Fruit fly (Drosophila melanogaster): ENCODE measurements around the gene CG32228.

CG32228 gene

DNA sequence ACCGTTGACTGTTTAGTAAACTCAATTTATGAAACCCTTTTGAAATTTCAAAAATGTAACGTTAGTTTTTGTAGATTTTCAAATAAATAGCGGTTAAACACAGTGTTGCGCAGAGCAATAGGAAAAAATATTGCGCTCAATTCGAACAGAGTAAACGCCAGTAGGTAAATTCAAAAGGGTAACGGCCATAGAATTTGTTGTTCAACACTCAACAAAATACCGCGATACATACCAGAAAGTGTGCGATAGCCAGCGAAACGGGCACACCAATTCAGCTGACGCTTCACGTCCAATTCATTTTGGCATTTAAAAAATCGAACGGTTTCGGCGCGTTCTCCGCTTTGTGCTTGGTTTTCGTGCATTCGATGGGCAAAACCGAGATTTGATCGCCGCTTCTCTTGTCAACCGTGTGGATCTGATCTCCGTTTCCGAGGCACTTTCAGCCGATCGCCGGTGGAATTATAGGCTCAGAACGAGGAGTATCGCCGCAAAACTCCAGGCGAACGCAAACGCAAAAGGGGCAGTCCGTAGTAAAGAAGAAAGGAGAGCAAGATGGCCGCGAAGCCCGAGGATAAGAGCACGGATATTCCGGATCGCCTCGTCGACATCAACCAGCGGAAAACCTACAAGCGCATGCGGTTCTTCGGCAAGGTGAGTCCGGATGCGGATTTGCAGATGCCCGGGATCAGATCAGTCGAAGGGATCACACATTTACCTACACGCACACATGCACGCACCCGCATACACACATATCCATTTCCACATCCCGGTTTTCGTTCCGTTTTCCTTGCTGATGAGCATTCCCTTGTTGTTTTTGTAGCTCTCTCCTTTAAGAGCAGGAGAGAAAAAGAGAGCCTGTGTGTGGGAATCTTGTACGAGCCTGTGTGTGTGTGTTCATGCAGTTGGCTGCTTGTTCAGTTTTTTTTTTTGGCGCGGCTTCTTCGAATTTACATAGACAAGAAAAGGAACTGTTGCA, 44.4 kb downstream of the CG32228 start (continued):
- TF ChIP-seq CG1792 (GFP tag; optimal IDR thresholded peaks at IDR 0.05) (peak; percentile 66), CG8478 (optimal IDR thresholded peaks at IDR 0.05) (peak; percentile 71), CG9727 (GFP tag; optimal IDR thresholded peaks at IDR 0.05) (peak; percentile 34), CG17359 (tag; optimal IDR thresholded peaks at IDR 0.05) (peak; percentile 18), CG3847 (GFP tag; IDR thresholded peaks at IDR 0.05) (peak; percentile 89), az2 (GFP tag; optimal IDR thresholded peaks at IDR 0.05) (peak; percentile 12), CG4617 (GFP tag; optimal IDR thresholded peaks at IDR 0.05; ENCODE audit: borderline replicate concordance) (peak; percentile 28), NC2β (GFP tag; optimal IDR thresholded peaks at IDR 0.05) (peak; percentile 25), z (GFP tag; IDR thresholded peaks at IDR 0.05) (no peak), Bgb (GFP tag; IDR thresholded peaks at IDR 0.05; ENCODE audit: partially characterized antibody) (peak; percentile 90), CG2120 (GFP tag; optimal IDR thresholded peaks at IDR 0.05) (peak; percentile 75), bigmax (GFP tag; optimal IDR thresholded peaks at IDR 0.05) (peak; percentile 18), CG17186 (GFP tag; optimal IDR thresholded peaks at IDR 0.05) (peak; percentile 93), CG18476 (GFP tag; optimal IDR thresholded peaks at IDR 0.05) (no peak), ems (GFP tag; optimal IDR thresholded peaks at IDR 0.05) (peak; percentile 39), CG8944 (GFP tag; optimal IDR thresholded peaks at IDR 0.05) (peak; percentile 58), CG13775 (GFP tag; optimal IDR thresholded peaks at IDR 0.05) (peak; percentile 37), NfI (GFP tag; optimal IDR thresholded peaks at IDR 0.05) (peak; percentile 32), nerfin-1 (tag; optimal IDR thresholded peaks at IDR 0.05) (peak; percentile 90), CG1832 (GFP tag; optimal IDR thresholded peaks at IDR 0.05) (no peak), MBD-R2 (GFP tag; IDR thresholded peaks at IDR 0.05) (peak; percentile 75), ERR (GFP tag; optimal IDR thresholded peaks at IDR 0.05) (peak; percentile 63), tin (GFP tag; optimal IDR thresholded peaks at IDR 0.05) (peak; percentile 52), CG17612 (GFP tag; IDR thresholded peaks at IDR 0.05) (no peak), tx (GFP tag; optimal IDR thresholded peaks at IDR 0.05) (peak; percentile 53), Hr78 (GFP tag; optimal IDR thresholded peaks at IDR 0.05) (no peak), CG14965 (GFP tag; optimal IDR thresholded peaks at IDR 0.05; ENCODE audit: borderline replicate concordance) (no peak), Xbp1 (GFP tag; optimal IDR thresholded peaks at IDR 0.05) (peak; percentile 57), psq (GFP tag; optimal IDR thresholded peaks at IDR 0.05) (peak; percentile 26), ATbp (GFP tag; optimal IDR thresholded peaks at IDR 0.05) (no peak), vvl (GFP tag; IDR thresholded peaks at IDR 0.05) (peak; percentile 58), CG11560 (tag; IDR thresholded peaks at IDR 0.05) (peak; percentile 12; the same call in 1 of the 3 replicates), GATAe (GFP tag; conservative IDR thresholded peaks at IDR 0.05) (no peak), CTCF (GFP tag; optimal IDR thresholded peaks at IDR 0.05) (peak; percentile 38), hkb (optimal IDR thresholded peaks at IDR 0.05) (no peak), hkb (GFP tag; IDR thresholded peaks at IDR 0.05) (no peak), vfl (GFP tag; optimal IDR thresholded peaks at IDR 0.05) (peak; percentile 55), kni (GFP tag; optimal IDR thresholded peaks at IDR 0.05) (peak; percentile 22), CG17361 (GFP tag; IDR thresholded peaks at IDR 0.05) (0 out of 3 replicates have a peak, but pooled peaks have one; percentile 33), Lhr (GFP tag; optimal IDR thresholded peaks at IDR 0.05) (peak; percentile 80), Ada2b (GFP tag; IDR thresholded peaks at IDR 0.05) (0 out of 2 replicates have a peak, but pooled peaks have one; percentile 13), CG14710 (tag; optimal IDR thresholded peaks at IDR 0.05) (peak; percentile 80), Myb (GFP tag; optimal IDR thresholded peaks at IDR 0.05) (peak; percentile 100), lov (optimal IDR thresholded peaks at IDR 0.05) (no peak), lov (GFP tag; IDR thresholded peaks at IDR 0.05) (no peak), HLH54F (GFP tag; optimal IDR thresholded peaks at IDR 0.05) (peak; percentile 65), sens (GFP tag) (peak; percentile 89), CG4282 (GFP tag; optimal IDR thresholded peaks at IDR 0.05) (peak; percentile 69), Ets97D (GFP tag; optimal IDR thresholded peaks at IDR 0.05) (peak; percentile 87), Camta (GFP tag; optimal IDR thresholded peaks at IDR 0.05) (peak; percentile 23)
